Fruit fly (Drosophila melanogaster): Measurements from ENCODE around the gene r.

The r gene

dm6 chrX:16654931-16655409 is at the start of gene r, which contains the start of gene Nemp:
Gene r, plus strand, starts transcription at chrX:16655359.
Gene Nemp, minus strand, starts transcription at chrX:16655015.
- TF ChIP-seq Dref (GFP tag; IDR thresholded peaks at IDR 0.05): peak; percentile 68
- no peak for TF ChIP-seq tin (GFP tag; optimal IDR thresholded peaks at IDR 0.05)
- no peak for TF ChIP-seq org-1 (GFP tag; optimal IDR thresholded peaks at IDR 0.05)
- no peak for TF ChIP-seq crp (GFP tag; optimal IDR thresholded peaks at IDR 0.05)
- peak; percentile 65 for TF ChIP-seq hbn (GFP tag; IDR thresholded peaks at IDR 0.05; ENCODE audit: partially characterized antibody)
- TF ChIP-seq CG9797 (GFP tag; optimal IDR thresholded peaks at IDR 0.05): peak; percentile 55
- no peak for TF ChIP-seq aop (GFP tag; IDR thresholded peaks at IDR 0.05)
- no peak for TF ChIP-seq wor (GFP tag; IDR thresholded peaks at IDR 0.05)
- peak; percentile 33 for TF ChIP-seq CG2712 (tag; optimal IDR thresholded peaks at IDR 0.05)
- no peak for TF ChIP-seq CG2202 (tag; optimal IDR thresholded peaks at IDR 0.05)
- no peak for TF ChIP-seq Max (GFP tag; optimal IDR thresholded peaks at IDR 0.05)
- TF ChIP-seq sd (tag; optimal IDR thresholded peaks at IDR 0.05): peak; percentile 39
- peak; percentile 91 for TF ChIP-seq CG11560 (tag; IDR thresholded peaks at IDR 0.05)
- TF ChIP-seq CG12942 (GFP tag; optimal IDR thresholded peaks at IDR 0.05): no peak
- TF ChIP-seq dmrt99B (tag; optimal IDR thresholded peaks at IDR 0.05): no peak
- no peak for TF ChIP-seq dati (GFP tag; IDR thresholded peaks at IDR 0.05)
- peak; percentile 14 for TF ChIP-seq CG4617 (GFP tag; optimal IDR thresholded peaks at IDR 0.05; ENCODE audit: borderline replicate concordance)
- TF ChIP-seq CG31365 (tag; optimal IDR thresholded peaks at IDR 0.05): no peak
- peak; percentile 57 for TF ChIP-seq hkb (optimal IDR thresholded peaks at IDR 0.05)
- no peak for TF ChIP-seq hkb (GFP tag; IDR thresholded peaks at IDR 0.05)
- 0 out of 3 replicates have a peak, but pooled peaks have one; percentile 19 for TF ChIP-seq CG34224 (GFP tag; IDR thresholded peaks at IDR 0.05; ENCODE audit: partially characterized antibody)
- no peak for TF ChIP-seq pan (optimal IDR thresholded peaks at IDR 0.05)
- TF ChIP-seq pan (GFP tag; optimal IDR thresholded peaks at IDR 0.05 in 1 of 2, IDR thresholded peaks at IDR 0.05 in 1 of 2): no peak
- TF ChIP-seq dmrt11E (tag; optimal IDR thresholded peaks at IDR 0.05): no peak
- no peak for TF ChIP-seq CG6272 (GFP tag; IDR thresholded peaks at IDR 0.05)
- peak; percentile 65 for TF ChIP-seq CTCF (GFP tag; optimal IDR thresholded peaks at IDR 0.05)
- no peak for TF ChIP-seq gro (GFP tag; optimal IDR thresholded peaks at IDR 0.05)
- TF ChIP-seq bsh (GFP tag; optimal IDR thresholded peaks at IDR 0.05): no peak
- TF ChIP-seq PHDP (tag; optimal IDR thresholded peaks at IDR 0.05): no peak
- TF ChIP-seq sisA (GFP tag; IDR thresholded peaks at IDR 0.05): no peak
- TF ChIP-seq CG1603 (tag; optimal IDR thresholded peaks at IDR 0.05): peak; percentile 47
- TF ChIP-seq CG8478 (optimal IDR thresholded peaks at IDR 0.05): peak; percentile 60
- no peak for TF ChIP-seq bigmax (GFP tag; optimal IDR thresholded peaks at IDR 0.05)
- TF ChIP-seq wek (GFP tag; optimal IDR thresholded peaks at IDR 0.05): no peak
- no peak for TF ChIP-seq Asciz (GFP tag; optimal IDR thresholded peaks at IDR 0.05)
- TF ChIP-seq dysf (GFP tag; IDR thresholded peaks at IDR 0.05): no peak
- no peak for TF ChIP-seq CG6654 (GFP tag; optimal IDR thresholded peaks at IDR 0.05)
- TF ChIP-seq CG14710 (tag; optimal IDR thresholded peaks at IDR 0.05): peak; percentile 71
- no peak for TF ChIP-seq CG16779 (GFP tag; IDR thresholded peaks at IDR 0.05)
- TF ChIP-seq CG4707 (GFP tag; optimal IDR thresholded peaks at IDR 0.05): no peak
- no peak for TF ChIP-seq Atf-2 (GFP tag; optimal IDR thresholded peaks at IDR 0.05)
- peak in 1 of 2 experiments; percentile 6 for TF ChIP-seq tll (GFP tag; optimal IDR thresholded peaks at IDR 0.05)
- TF ChIP-seq cas (GFP tag; IDR thresholded peaks at IDR 0.05): no peak
- no peak for TF ChIP-seq NK7.1 (GFP tag; optimal IDR thresholded peaks at IDR 0.05)
- TF ChIP-seq CG12155 (GFP tag; optimal IDR thresholded peaks at IDR 0.05): no peak
- no peak for TF ChIP-seq Aef1 (GFP tag; IDR thresholded peaks at IDR 0.05)
- no peak for TF ChIP-seq CG18619 (GFP tag; optimal IDR thresholded peaks at IDR 0.05)
- peak; percentile 28 for TF ChIP-seq CG17186 (GFP tag; optimal IDR thresholded peaks at IDR 0.05)
- peak; percentile 88 for TF ChIP-seq Sin3A (optimal IDR thresholded peaks at IDR 0.05)
- TF ChIP-seq Scr (GFP tag; IDR thresholded peaks at IDR 0.05; ENCODE audit: partially characterized antibody): peak; percentile 79
- no peak for TF ChIP-seq CG6813 (GFP tag; optimal IDR thresholded peaks at IDR 0.05)
- TF ChIP-seq pita (GFP tag; optimal IDR thresholded peaks at IDR 0.05): peak; percentile 84
